Fruit fly (Drosophila melanogaster): Measurements from ENCODE around the gene Pgk.

DNA sequence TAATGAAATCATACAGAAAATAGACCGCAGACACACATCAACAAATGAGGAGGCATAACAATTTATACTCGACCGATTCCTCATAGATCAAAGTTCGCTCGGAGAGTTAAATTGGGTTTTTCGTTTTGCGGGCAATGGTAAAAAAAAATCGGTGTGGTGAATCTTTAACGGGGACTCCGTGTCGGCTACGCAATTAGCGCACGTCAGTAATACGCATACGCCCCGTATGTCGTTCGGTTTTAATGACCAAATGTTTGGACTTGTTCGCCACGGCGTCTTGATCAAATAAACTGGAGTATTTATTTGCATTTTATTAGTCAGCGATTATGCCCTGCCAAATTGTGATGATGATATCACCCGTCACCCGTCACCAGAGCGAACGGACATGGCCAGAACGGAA is 22.1 kb downstream of the Pgk start:
- TF ChIP-seq OdsH (GFP tag; optimal IDR thresholded peaks at IDR 0.05), result no peak
- no peak for TF ChIP-seq Sox14 (GFP tag; optimal IDR thresholded peaks at IDR 0.05)
- TF ChIP-seq CG4318 (GFP tag; optimal IDR thresholded peaks at IDR 0.05), result no peak
- TF ChIP-seq Sox15 (GFP tag; optimal IDR thresholded peaks at IDR 0.05), result no peak

Measured in whole organism, prepupa.